Fruit fly (Drosophila melanogaster): ENCODE data around the gene CG3345.
A peak's percentile ranks its signal among the peaks of the same experiment; 100 is the strongest.

The CG3345 gene

dm6 chr2L:298285-298644 is 29.4 kb downstream of the CG3345 start (continued):
- TF ChIP-seq tgo (GFP tag; IDR thresholded peaks at IDR 0.05) = no peak
- no peak for TF ChIP-seq Stat92E (GFP tag; optimal IDR thresholded peaks at IDR 0.05)
- no peak for TF ChIP-seq CG3065 (GFP tag; optimal IDR thresholded peaks at IDR 0.05)
- no peak for TF ChIP-seq dati (GFP tag; IDR thresholded peaks at IDR 0.05)
- no peak for TF ChIP-seq klu (GFP tag; IDR thresholded peaks at IDR 0.05)
- TF ChIP-seq Atf6 (GFP tag; IDR thresholded peaks at IDR 0.05) = no peak
- TF ChIP-seq CG14965 (GFP tag; optimal IDR thresholded peaks at IDR 0.05; ENCODE audit: borderline replicate concordance) = no peak
- no peak for TF ChIP-seq NfI (GFP tag; optimal IDR thresholded peaks at IDR 0.05)
- TF ChIP-seq CG8359 (GFP tag; optimal IDR thresholded peaks at IDR 0.05; ENCODE audit: borderline replicate concordance) = no peak
- TF ChIP-seq Dfd (GFP tag; optimal IDR thresholded peaks at IDR 0.05) = no peak
- TF ChIP-seq nau (GFP tag; optimal IDR thresholded peaks at IDR 0.05) = no peak
- no peak for TF ChIP-seq CG6813 (GFP tag; optimal IDR thresholded peaks at IDR 0.05)
- peak; percentile 54; the same call in 1 of the 3 replicates for TF ChIP-seq zfh1 (GFP tag; IDR thresholded peaks at IDR 0.05)
- no peak for TF ChIP-seq crp (GFP tag; optimal IDR thresholded peaks at IDR 0.05)
- TF ChIP-seq CG8388 (GFP tag; optimal IDR thresholded peaks at IDR 0.05) = no peak
- TF ChIP-seq rib (GFP tag; IDR thresholded peaks at IDR 0.05) = peak; percentile 18; the same call in 1 of the 2 replicates
- TF ChIP-seq CG3407 (GFP tag; optimal IDR thresholded peaks at IDR 0.05) = no peak
- no peak for TF ChIP-seq CG2199 (GFP tag; IDR thresholded peaks at IDR 0.05)
- no peak for TF ChIP-seq salm (tag; optimal IDR thresholded peaks at IDR 0.05)
- TF ChIP-seq Dip3 (GFP tag; optimal IDR thresholded peaks at IDR 0.05) = no peak
- TF ChIP-seq CG15479 (GFP tag; optimal IDR thresholded peaks at IDR 0.05) = no peak
- TF ChIP-seq lilli (GFP tag; optimal IDR thresholded peaks at IDR 0.05) = no peak
- TF ChIP-seq tup (GFP tag; optimal IDR thresholded peaks at IDR 0.05) = no peak
- no peak for TF ChIP-seq CG8765 (GFP tag; IDR thresholded peaks at IDR 0.05)
- no peak for TF ChIP-seq CG11247 (GFP tag; IDR thresholded peaks at IDR 0.05)
- TF ChIP-seq unc-4 (GFP tag; IDR thresholded peaks at IDR 0.05; ENCODE audit: partially characterized antibody) = no peak
- no peak for TF ChIP-seq CG2116 (GFP tag; optimal IDR thresholded peaks at IDR 0.05)
- no peak for TF ChIP-seq Eip74EF (GFP tag; optimal IDR thresholded peaks at IDR 0.05)
- TF ChIP-seq bbx (GFP tag; IDR thresholded peaks at IDR 0.05; ENCODE audit: partially characterized antibody) = no peak

dm6 chr2L:299038-299437 is 30.1 kb downstream of the CG3345 start:
- no peak for TF ChIP-seq bsh (GFP tag; optimal IDR thresholded peaks at IDR 0.05)
- peak; percentile 52 for TF ChIP-seq Med (GFP tag)

- TF ChIP-seq Ada2b (GFP tag; IDR thresholded peaks at IDR 0.05) (no peak), Lpt (GFP tag; optimal IDR thresholded peaks at IDR 0.05) (no peak), lab (GFP tag; optimal IDR thresholded peaks at IDR 0.05) (peak; percentile 69), CG10147 (GFP tag; optimal IDR thresholded peaks at IDR 0.05) (no peak), Opbp (GFP tag; IDR thresholded peaks at IDR 0.05; ENCODE audit: partially characterized antibody) (no peak), CG1233 (GFP tag; optimal IDR thresholded peaks at IDR 0.05) (no peak), Ssrp (tag; optimal IDR thresholded peaks at IDR 0.05) (no peak), Hsf (GFP tag; optimal IDR thresholded peaks at IDR 0.05) (no peak), CG8089 (GFP tag; optimal IDR thresholded peaks at IDR 0.05) (no peak), CG10462 (GFP tag; optimal IDR thresholded peaks at IDR 0.05) (no peak), exex (tag; optimal IDR thresholded peaks at IDR 0.05) (peak; percentile 5), CG4617 (GFP tag; optimal IDR thresholded peaks at IDR 0.05; ENCODE audit: borderline replicate concordance) (no peak), Spps (tag; optimal IDR thresholded peaks at IDR 0.05) (no peak), CG13123 (GFP tag; optimal IDR thresholded peaks at IDR 0.05) (no peak), Med (GFP tag) (peak; percentile 60), CG15696 (tag; optimal IDR thresholded peaks at IDR 0.05) (no peak), salm (tag; optimal IDR thresholded peaks at IDR 0.05) (no peak), sim (GFP tag; IDR thresholded peaks at IDR 0.05) (no peak), eve (GFP tag; optimal IDR thresholded peaks at IDR 0.05) (no peak), zen2 (GFP tag; IDR thresholded peaks at IDR 0.05; ENCODE audit: partially characterized antibody) (no peak), rib (GFP tag; IDR thresholded peaks at IDR 0.05) (no peak)
Observed at dm6 chr2L:300006-300405, 31.1 kb downstream of the CG3345 start.
